Worm (Caenorhabditis elegans) whole organism, L2 larva: Measurements from ENCODE around the gene dsl-5.

Experiments
- C34F6.9 ChIP-seq: fragments of 150-350 bp; optimal IDR thresholded peaks from 2 replicates; lab custom pipeline; 2014; ENCODE audit warnings: missing biosample characterization, missing genetic modification characterization
- F13H6.1 ChIP-seq: sonication (generic microtip); optimal IDR thresholded peaks from 2 replicates; lab custom pipeline; 2016; ENCODE audit warnings: missing genetic modification characterization, missing compliant biosample characterization
- R02D3.7 ChIP-seq: fragments of 150-350 bp; optimal IDR thresholded peaks from 2 replicates; lab custom pipeline; 2014; ENCODE audit warnings: missing biosample characterization, missing genetic modification characterization
- Y55F3AM.14 ChIP-seq: fragments of 200-800 bp; sonication (Bioruptor generic); optimal IDR thresholded peaks from 2 replicates; lab custom pipeline; 2018; ENCODE audit warnings: mild to moderate bottlenecking, missing genetic modification characterization, missing compliant biosample characterization
- ZK546.5 ChIP-seq: sonication (generic microtip); optimal IDR thresholded peaks from 2 replicates; lab custom pipeline; 2017; ENCODE audit warnings: missing biosample characterization, missing genetic modification characterization
- alr-1 ChIP-seq: fragments of 150-350 bp; optimal IDR thresholded peaks from 2 replicates; lab custom pipeline; 2014; ENCODE audit warnings: missing biosample characterization, missing genetic modification characterization
- aly-2 ChIP-seq: fragments of 150-350 bp; optimal IDR thresholded peaks from 2 replicates; lab custom pipeline; 2014; ENCODE audit warnings: missing biosample characterization, missing genetic modification characterization
- ama-1 ChIP-seq: fragments of 150-350 bp; optimal IDR thresholded peaks from 2 replicates; lab custom pipeline; 2018; ENCODE audit warnings: inconsistent platforms
- blmp-1 ChIP-seq: sonication (generic microtip); optimal IDR thresholded peaks from 2 replicates; lab custom pipeline; 2017; ENCODE audit warnings: missing genetic modification characterization, mild to moderate bottlenecking, missing compliant biosample characterization, antibody characterized with exemption, moderate library complexity; ENCODE audit not compliant: insufficient read depth
- ceh-16 ChIP-seq: fragments of 150-350 bp; optimal IDR thresholded peaks from 2 replicates; lab custom pipeline; 2014; ENCODE audit warnings: missing biosample characterization, missing genetic modification characterization
- ceh-82 ChIP-seq: fragments of 150-350 bp; optimal IDR thresholded peaks from 2 replicates; lab custom pipeline; 2014; ENCODE audit warnings: missing biosample characterization, missing genetic modification characterization
- crh-2 ChIP-seq: sonication (generic microtip); optimal IDR thresholded peaks from 2 replicates; lab custom pipeline; 2017; ENCODE audit warnings: missing biosample characterization, missing genetic modification characterization
- dmd-4 ChIP-seq: sonication (generic microtip); optimal IDR thresholded peaks from 2 replicates; lab custom pipeline; 2017; ENCODE audit warnings: missing biosample characterization, missing genetic modification characterization
- egl-27 ChIP-seq: sonication (generic microtip); optimal IDR thresholded peaks from 3 replicates; lab custom pipeline; 2017; ENCODE audit warnings: missing biosample characterization, missing genetic modification reagents, missing genetic modification characterization
- elt-1 ChIP-seq: fragments of 150-350 bp; optimal IDR thresholded peaks from 2 replicates; lab custom pipeline; 2014; ENCODE audit warnings: missing biosample characterization, missing genetic modification characterization
- elt-3 ChIP-seq: sonication (generic microtip); optimal IDR thresholded peaks from 2 replicates; lab custom pipeline; 2017; ENCODE audit warnings: missing biosample characterization, missing genetic modification characterization
- fos-1 ChIP-seq: fragments of 150-350 bp; optimal IDR thresholded peaks from 2 replicates; lab custom pipeline; 2014; ENCODE audit warnings: missing biosample characterization, missing genetic modification characterization
- gmeb-1 ChIP-seq: fragments of 150-350 bp; optimal IDR thresholded peaks from 2 replicates; lab custom pipeline; 2014; ENCODE audit warnings: missing biosample characterization, missing genetic modification characterization
- lin-11 ChIP-seq: fragments of 150-350 bp; sonication (generic microtip); optimal IDR thresholded peaks from 2 replicates; lab custom pipeline; 2014; ENCODE audit warnings: missing biosample characterization, missing genetic modification characterization, inconsistent platforms, mixed read lengths
- lin-13 ChIP-seq: fragments of 150-350 bp; optimal IDR thresholded peaks from 2 replicates; lab custom pipeline; 2014; ENCODE audit warnings: missing biosample characterization, missing genetic modification reagents, missing genetic modification characterization
- lin-39 ChIP-seq: fragments of 150-350 bp; optimal IDR thresholded peaks from 2 replicates; lab custom pipeline; 2014; ENCODE audit warnings: missing biosample characterization, missing genetic modification reagents, missing genetic modification characterization
- lsy-2 ChIP-seq, 2 experiments: fragments of 150-350 bp in 1 of 2; sonication (generic microtip) in 1 of 2; optimal IDR thresholded peaks; 2 replicates each; lab custom pipeline; 2014 to 2017; ENCODE audit warnings: missing biosample characterization in 2 of 2, missing genetic modification characterization in 2 of 2
- mab-5 ChIP-seq: fragments of 150-350 bp; optimal IDR thresholded peaks from 2 replicates; lab custom pipeline; 2014; ENCODE audit warnings: missing biosample characterization, missing genetic modification characterization
- mbf-1 ChIP-seq: sonication (generic microtip); optimal IDR thresholded peaks from 2 replicates; lab custom pipeline; 2017; ENCODE audit warnings: missing biosample characterization, missing genetic modification characterization
- mdl-1 ChIP-seq, 2 experiments: fragments of 150-350 bp in 1 of 2; sonication (generic microtip) in 1 of 2; optimal IDR thresholded peaks; 2 replicates each; lab custom pipeline; 2017; ENCODE audit warnings: missing biosample characterization in 2 of 2, missing genetic modification characterization in 2 of 2
- nhr-10 ChIP-seq: sonication (generic microtip); optimal IDR thresholded peaks from 2 replicates; lab custom pipeline; 2017; ENCODE audit warnings: missing biosample characterization, missing genetic modification characterization
- nhr-11 ChIP-seq: fragments of 150-350 bp; optimal IDR thresholded peaks from 2 replicates; lab custom pipeline; 2014; ENCODE audit warnings: missing biosample characterization, missing genetic modification characterization
- nhr-12 ChIP-seq: fragments of 150-350 bp; optimal IDR thresholded peaks from 2 replicates; lab custom pipeline; 2014; ENCODE audit warnings: missing biosample characterization, missing genetic modification characterization
- nhr-21 ChIP-seq: fragments of 150-350 bp; optimal IDR thresholded peaks from 2 replicates; lab custom pipeline; 2014; ENCODE audit warnings: missing biosample characterization, missing genetic modification characterization
- nhr-23 ChIP-seq: fragments of 150-350 bp; optimal IDR thresholded peaks from 2 replicates; lab custom pipeline; 2014; ENCODE audit warnings: missing biosample characterization, missing genetic modification reagents, missing genetic modification characterization
- nhr-237 ChIP-seq: fragments of 150-350 bp; optimal IDR thresholded peaks from 2 replicates; lab custom pipeline; 2014; ENCODE audit warnings: missing biosample characterization, missing genetic modification characterization
- nhr-25 ChIP-seq: fragments of 150-350 bp; sonication (generic microtip); optimal IDR thresholded peaks from 3 replicates; lab custom pipeline; 2014; ENCODE audit warnings: missing biosample characterization, missing genetic modification characterization
- nhr-6 ChIP-seq: fragments of 150-350 bp; optimal IDR thresholded peaks from 2 replicates; lab custom pipeline; 2014; ENCODE audit warnings: missing biosample characterization, missing genetic modification characterization
- nhr-77 ChIP-seq: fragments of 150-350 bp; optimal IDR thresholded peaks from 2 replicates; lab custom pipeline; 2014; ENCODE audit warnings: missing biosample characterization, missing genetic modification characterization
- peb-1 ChIP-seq: fragments of 150-350 bp; optimal IDR thresholded peaks from 2 replicates; lab custom pipeline; 2014; ENCODE audit warnings: missing biosample characterization, missing genetic modification characterization
- sem-4 ChIP-seq: fragments of 150-350 bp; optimal IDR thresholded peaks from 2 replicates; lab custom pipeline; 2014; ENCODE audit warnings: missing biosample characterization, missing genetic modification reagents, missing genetic modification characterization
- skn-1 ChIP-seq: sonication (generic microtip); optimal IDR thresholded peaks from 2 replicates; lab custom pipeline; 2017; ENCODE audit warnings: missing biosample characterization, missing genetic modification characterization
- sma-3 ChIP-seq: sonication (generic microtip); optimal IDR thresholded peaks from 2 replicates; lab custom pipeline; 2016; ENCODE audit warnings: missing genetic modification reagents, missing genetic modification characterization, missing compliant biosample characterization
- sma-9 ChIP-seq, 2 experiments: fragments of 150-350 bp in 1 of 2; sonication (generic microtip) in 1 of 2; optimal IDR thresholded peaks; 2 replicates each; lab custom pipeline; 2014 to 2016; ENCODE audit warnings: missing genetic modification characterization in 2 of 2, mild to moderate bottlenecking in 1 of 2, missing biosample characterization in 1 of 2, missing compliant biosample characterization in 1 of 2, missing genetic modification reagents in 1 of 2, moderate library complexity in 1 of 2
- snpc-4 ChIP-seq: fragments of 150-350 bp; optimal IDR thresholded peaks from 2 replicates; lab custom pipeline; 2014; ENCODE audit warnings: missing biosample characterization, missing genetic modification characterization
- unc-39 ChIP-seq: fragments of 150-350 bp; optimal IDR thresholded peaks from 2 replicates; lab custom pipeline; 2014; ENCODE audit warnings: missing biosample characterization, missing genetic modification characterization
- unc-55 ChIP-seq: fragments of 150-350 bp; sonication (generic microtip); optimal IDR thresholded peaks from 3 replicates; lab custom pipeline; 2014; ENCODE audit warnings: missing biosample characterization, missing genetic modification reagents, missing genetic modification characterization
- unc-62 ChIP-seq: fragments of 150-350 bp; optimal IDR thresholded peaks from 2 replicates; lab custom pipeline; 2014; ENCODE audit warnings: missing biosample characterization, missing genetic modification reagents, missing genetic modification characterization
- zag-1 ChIP-seq: fragments of 150-350 bp; optimal IDR thresholded peaks from 2 replicates; lab custom pipeline; 2014; ENCODE audit warnings: missing biosample characterization, missing genetic modification characterization
- ztf-1 ChIP-seq: fragments of 200-800 bp; sonication (Bioruptor generic); conservative IDR thresholded peaks from 2 replicates; pipeline ENCODE4 v1.3.6; 2022; ENCODE audit warnings: missing genetic modification characterization, missing compliant biosample characterization
- ztf-11 ChIP-seq: sonication (generic microtip); optimal IDR thresholded peaks from 2 replicates; lab custom pipeline; 2017; ENCODE audit warnings: missing biosample characterization, missing genetic modification characterization
- ztf-4 ChIP-seq: fragments of 150-350 bp; optimal IDR thresholded peaks from 2 replicates; lab custom pipeline; 2014; ENCODE audit warnings: missing biosample characterization, missing genetic modification characterization

The dsl-5 gene

ce11 chrIV:11594191-11594673, 26.6 kb downstream of the dsl-5 start, which contains the start of gene mig-38 (continued):
- TF ChIP-seq unc-62 (GFP tag; lab: Kevin White, UChicago) (no peak), skn-1 (tag; lab: Kevin White, UChicago) (no peak), blmp-1 (tag; lab: Kevin White, UChicago) (peak; percentile 30), ceh-16 (tag; lab: Kevin White, UChicago) (no peak), ztf-4 (tag; lab: Kevin White, UChicago) (no peak), mdl-1 (tag; optimal IDR thresholded peaks at IDR 0.05; lab: Kevin White, UChicago) (peak in 1 of 2 experiments; percentile 57), sem-4 (tag; lab: Kevin White, UChicago) (peak; percentile 61), nhr-23 (tag; lab: Kevin White, UChicago) (no peak), C34F6.9 (tag; lab: Kevin White, UChicago) (peak; percentile 48), aly-2 (tag; lab: Kevin White, UChicago) (no peak), lsy-2 (tag; optimal IDR thresholded peaks at IDR 0.05; lab: Kevin White, UChicago) (peak; percentile 29 to 59), elt-1 (tag; lab: Kevin White, UChicago) (no peak), egl-27 (no peak), nhr-12 (tag; lab: Kevin White, UChicago) (no peak)

- TF ChIP-seq nhr-77 (tag; lab: Kevin White, UChicago) (no peak), ZK546.5 (tag; lab: Kevin White, UChicago) (no peak), mab-5 (tag; lab: Kevin White, UChicago) (peak; percentile 53), ztf-1 (GFP tag; lab: Robert Waterston, UW) (0 out of 2 replicates have a peak, but pooled peaks have one; percentile 16), ama-1 (lab: Kevin White, UChicago) (no peak), egl-27 (peak; percentile 51), ztf-11 (tag; lab: Kevin White, UChicago) (no peak), F13H6.1 (peak; percentile 95), gmeb-1 (tag; lab: Kevin White, UChicago) (peak; percentile 65), elt-1 (tag; lab: Kevin White, UChicago) (no peak), lin-13 (GFP tag; lab: Kevin White, UChicago) (peak; percentile 67), sma-9 (GFP tag; optimal IDR thresholded peaks at IDR 0.05; lab: Kevin White, UChicago) (peak; percentile 93), sma-9 (tag; optimal IDR thresholded peaks at IDR 0.05; lab: Kevin White, UChicago) (no peak), nhr-6 (peak; percentile 93), R02D3.7 (tag; lab: Kevin White, UChicago) (peak; percentile 6), nhr-10 (tag; lab: Kevin White, UChicago) (peak; percentile 36), nhr-11 (no peak), ceh-16 (tag; lab: Kevin White, UChicago) (peak; percentile 71), crh-2 (tag; lab: Kevin White, UChicago) (peak; percentile 91), skn-1 (tag; lab: Kevin White, UChicago) (peak; percentile 76), fos-1 (tag; lab: Kevin White, UChicago) (peak; percentile 88), unc-39 (tag; lab: Kevin White, UChicago) (peak; percentile 13), nhr-21 (peak; percentile 77), ceh-82 (tag; lab: Kevin White, UChicago) (no peak), mdl-1 (tag; optimal IDR thresholded peaks at IDR 0.05; lab: Kevin White, UChicago) (peak; percentile 23 to 80), nhr-23 (tag; lab: Kevin White, UChicago) (no peak), zag-1 (tag; lab: Kevin White, UChicago) (peak; percentile 79), aly-2 (tag; lab: Kevin White, UChicago) (no peak), mbf-1 (no peak), lin-39 (no peak), sem-4 (tag; lab: Kevin White, UChicago) (peak; percentile 92), unc-55 (GFP tag; lab: Kevin White, UChicago) (peak; percentile 84), unc-62 (GFP tag; lab: Kevin White, UChicago) (peak; percentile 16), alr-1 (tag; lab: Kevin White, UChicago) (peak; percentile 72), ztf-4 (tag; lab: Kevin White, UChicago) (peak; percentile 94), dmd-4 (no peak), nhr-25 (tag; lab: Kevin White, UChicago) (peak; percentile 85), lsy-2 (tag; optimal IDR thresholded peaks at IDR 0.05; lab: Kevin White, UChicago) (peak; percentile 53 to 85), sma-3 (GFP tag; lab: Kevin White, UChicago) (peak; percentile 75), lin-11 (tag; lab: Kevin White, UChicago) (peak; percentile 25), peb-1 (tag; lab: Kevin White, UChicago) (no peak), nhr-237 (no peak), Y55F3AM.14 (no peak), elt-3 (tag; lab: Kevin White, UChicago) (no peak), C34F6.9 (tag; lab: Kevin White, UChicago) (peak; percentile 88), nhr-12 (tag; lab: Kevin White, UChicago) (no peak), snpc-4 (peak; percentile 63), blmp-1 (tag; lab: Kevin White, UChicago) (peak; percentile 80)
Measured at ce11 chrIV:11593415-11594190, 27.2 kb downstream of the dsl-5 start, which contains the start of gene F40F11.3. Gene F40F11.3, minus strand, starts transcription at chrIV:11594003.
